Worm (Caenorhabditis elegans) whole organism, mixed stage, embryonic: Measurements from ENCODE around the gene snf-9.

Source experiments
- elt-1 ChIP-seq: sonication (generic microtip); optimal IDR thresholded peaks from 2 replicates; lab custom pipeline; 2017; ENCODE audit warnings: missing genetic modification characterization, mild to moderate bottlenecking, missing compliant biosample characterization, antibody characterized with exemption, moderate library complexity, borderline replicate concordance; ENCODE audit not compliant: insufficient read depth
- elt-3 ChIP-seq: fragments of 150-350 bp; optimal IDR thresholded peaks from 2 replicates; lab custom pipeline; 2014; ENCODE audit warnings: missing biosample characterization, missing genetic modification characterization
- lin-13 ChIP-seq: fragments of 150-350 bp; optimal IDR thresholded peaks from 2 replicates; lab custom pipeline; 2014; ENCODE audit warnings: missing biosample characterization, missing genetic modification characterization
- lsy-2 ChIP-seq: fragments of 150-350 bp; optimal IDR thresholded peaks from 2 replicates; lab custom pipeline; 2014; ENCODE audit warnings: missing biosample characterization, missing genetic modification characterization
- mab-5 ChIP-seq: fragments of 150-350 bp; optimal IDR thresholded peaks from 2 replicates; lab custom pipeline; 2014; ENCODE audit warnings: missing biosample characterization, missing genetic modification characterization
- mep-1 ChIP-seq: fragments of 150-350 bp; optimal IDR thresholded peaks from 2 replicates; lab custom pipeline; 2017; ENCODE audit warnings: missing biosample characterization, missing genetic modification reagents, missing genetic modification characterization, inconsistent platforms
- nhr-12 ChIP-seq: fragments of 150-350 bp; optimal IDR thresholded peaks from 2 replicates; lab custom pipeline; 2014; ENCODE audit warnings: missing biosample characterization, missing genetic modification characterization
- nhr-237 ChIP-seq: fragments of 150-350 bp; optimal IDR thresholded peaks from 2 replicates; lab custom pipeline; 2014; ENCODE audit warnings: missing biosample characterization, missing genetic modification characterization
- nhr-76 ChIP-seq: sonication (generic microtip); optimal IDR thresholded peaks from 2 replicates; lab custom pipeline; 2017; ENCODE audit warnings: missing biosample characterization, missing genetic modification characterization
- sem-2 ChIP-seq: fragments of 200-800 bp; sonication (Bioruptor generic); optimal IDR thresholded peaks from 2 replicates; lab custom pipeline; 2018; ENCODE audit warnings: mild to moderate bottlenecking, missing genetic modification characterization, missing compliant biosample characterization
- sptf-1 ChIP-seq: sonication (generic microtip); optimal IDR thresholded peaks from 2 replicates; lab custom pipeline; 2017; ENCODE audit warnings: mild to moderate bottlenecking, missing genetic modification characterization, moderate library complexity, missing compliant biosample characterization
- unc-39 ChIP-seq: fragments of 150-350 bp; optimal IDR thresholded peaks from 2 replicates; lab custom pipeline; 2014; ENCODE audit warnings: missing biosample characterization, missing genetic modification characterization
- unc-62 ChIP-seq: fragments of 150-350 bp; optimal IDR thresholded peaks from 2 replicates; lab custom pipeline; 2014; ENCODE audit warnings: missing biosample characterization, missing genetic modification reagents, missing genetic modification characterization
- ztf-11 ChIP-seq: fragments of 150-350 bp; optimal IDR thresholded peaks from 2 replicates; lab custom pipeline; 2014; ENCODE audit warnings: missing biosample characterization, missing genetic modification characterization

ce11 chrIV:17343482-17343881 is 31.5 kb downstream of the snf-9 start, which contains the start of gene C49C3.11:
- TF ChIP-seq unc-62, result no peak
- no peak for TF ChIP-seq elt-3 (tag; lab: Kevin White, UChicago)
- no peak for TF ChIP-seq lsy-2 (tag; lab: Kevin White, UChicago)
- no peak for TF ChIP-seq nhr-237 (tag; lab: Kevin White, UChicago)
- no peak for TF ChIP-seq sptf-1 (tag; lab: Kevin White, UChicago)
- TF ChIP-seq nhr-12, result no peak
- TF ChIP-seq mab-5 (tag; lab: Kevin White, UChicago), result no peak
- TF ChIP-seq elt-1, result no peak
- no peak for TF ChIP-seq lin-13
- TF ChIP-seq unc-39 (tag; lab: Kevin White, UChicago), result no peak
- TF ChIP-seq sem-2 (GFP tag; lab: Kevin White, UChicago), result no peak
- TF ChIP-seq ztf-11 (tag; lab: Kevin White, UChicago), result no peak
- no peak for TF ChIP-seq nhr-76 (tag; lab: Kevin White, UChicago)
- TF ChIP-seq mep-1, result no peak
